Fruit fly (Drosophila melanogaster): ENCODE data around the gene SelR.

SelR gene

DNA sequence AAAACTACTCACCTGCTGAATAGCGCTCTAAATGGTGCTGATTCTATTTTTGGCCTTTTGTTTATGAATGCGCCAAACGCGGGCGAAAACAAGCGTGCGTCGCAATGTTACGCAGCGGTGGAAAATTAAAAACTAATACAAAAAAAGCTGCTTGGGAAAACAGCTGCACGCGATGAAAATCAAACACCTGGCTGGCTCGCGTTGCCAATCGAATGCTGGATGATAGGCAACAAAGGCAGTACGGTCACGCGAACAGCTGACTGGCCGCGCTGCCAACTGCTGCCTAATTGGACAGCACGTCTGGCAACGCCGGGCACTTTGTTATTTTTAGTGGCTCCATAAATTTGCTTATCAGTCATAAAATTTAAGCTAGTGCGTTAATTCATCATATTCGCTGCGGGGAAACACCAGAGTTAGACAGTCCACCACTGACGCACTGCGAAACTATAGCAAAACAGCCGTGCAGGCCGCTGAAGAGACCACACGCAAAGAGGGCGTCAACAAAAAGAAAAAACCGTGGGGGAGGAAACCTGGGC is at the start of gene SelR, which contains the start of gene Tsp86D:
Gene SelR, minus strand, starts transcription at position 216 of the 536 bp plus-strand sequence.
Gene Tsp86D, plus strand, starts transcription at position 282 of the 536 bp plus-strand sequence.
- peak in 1 of 2 experiments; percentile 14 for TF ChIP-seq ss (GFP tag; optimal IDR thresholded peaks at IDR 0.05)
- peak; percentile 31 for TF ChIP-seq net (GFP tag; optimal IDR thresholded peaks at IDR 0.05)
- no peak for TF ChIP-seq CG6808 (GFP tag; optimal IDR thresholded peaks at IDR 0.05)
- TF ChIP-seq CG15336 (GFP tag; IDR thresholded peaks at IDR 0.05) = peak; percentile 9; the same call in 1 of the 2 replicates
- peak; percentile 10 for TF ChIP-seq esn (GFP tag; optimal IDR thresholded peaks at IDR 0.05)
- 0 out of 3 replicates have a peak, but pooled peaks have one; percentile 6 for TF ChIP-seq eg (GFP tag; IDR thresholded peaks at IDR 0.05)
- TF ChIP-seq Sox14 (GFP tag; optimal IDR thresholded peaks at IDR 0.05) = peak; percentile 58
- no peak for TF ChIP-seq CG11762 (GFP tag; optimal IDR thresholded peaks at IDR 0.05; ENCODE audit: insufficient read depth)
- no peak for TF ChIP-seq fd59A (GFP tag; optimal IDR thresholded peaks at IDR 0.05)
- TF ChIP-seq fkh (GFP tag; optimal IDR thresholded peaks at IDR 0.05) = peak; percentile 63
- TF ChIP-seq achi (GFP tag; optimal IDR thresholded peaks at IDR 0.05) = no peak

DNA sequence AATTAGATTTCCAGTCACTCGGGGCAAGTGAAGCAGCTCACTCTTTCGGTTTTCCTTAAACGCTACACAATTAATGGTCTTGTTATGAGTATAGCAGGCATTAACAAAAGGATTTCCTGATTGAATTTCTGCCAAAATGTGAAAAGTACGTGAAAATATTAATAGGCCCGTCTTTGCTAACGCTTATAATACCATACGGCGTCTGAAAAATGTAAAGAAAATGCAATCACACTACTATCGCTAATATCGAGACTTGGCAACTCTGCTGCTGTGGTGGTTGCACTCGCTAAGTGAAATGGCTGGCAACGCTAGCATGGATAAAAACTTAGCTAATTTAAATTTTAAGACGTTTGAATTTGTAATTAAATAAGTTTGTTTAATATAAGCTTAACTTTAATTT is 24.9 kb upstream of the SelR start, which contains the start of gene CG6621:
Gene CG6621, minus strand, starts transcription at position 205 of the 400 bp plus-strand sequence.
- TF ChIP-seq Ets96B (tag; optimal IDR thresholded peaks at IDR 0.05) (no peak), CG31627 (GFP tag; optimal IDR thresholded peaks at IDR 0.05) (peak; percentile 15)

DNA sequence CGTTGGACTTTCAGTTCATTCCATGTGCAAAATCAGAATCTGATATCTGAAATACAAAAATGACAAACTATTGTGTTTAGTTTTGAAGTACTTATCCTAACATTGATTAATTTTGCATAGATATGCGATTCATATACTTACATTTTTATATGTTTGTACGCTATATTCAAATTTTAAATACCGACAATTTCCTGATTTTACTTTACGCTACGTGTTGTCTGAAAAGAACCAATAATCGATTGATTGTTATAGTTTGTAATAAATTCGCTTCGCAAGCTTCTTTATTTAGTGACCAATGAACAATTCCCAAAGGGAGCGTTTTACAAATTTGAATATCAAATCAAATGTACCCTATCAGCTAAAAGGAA is 21.1 kb upstream of the SelR start, which contains the start of gene Ak3:
Gene Ak3, minus strand, starts transcription at position 69 of the 368 bp plus-strand sequence.
- TF ChIP-seq CG7368 (GFP tag; optimal IDR thresholded peaks at IDR 0.05) = no peak
- no peak for TF ChIP-seq CG10631 (GFP tag; optimal IDR thresholded peaks at IDR 0.05)

- TF ChIP-seq cyc (GFP tag; optimal IDR thresholded peaks at IDR 0.05) (peak; percentile 38), Met (GFP tag; optimal IDR thresholded peaks at IDR 0.05) (peak; percentile 29), spab (GFP tag; optimal IDR thresholded peaks at IDR 0.05) (peak; percentile 81), CG4318 (GFP tag; optimal IDR thresholded peaks at IDR 0.05) (no peak), CG16779 (tag; optimal IDR thresholded peaks at IDR 0.05) (peak; percentile 73), CG11294 (GFP tag; IDR thresholded peaks at IDR 0.05) (no peak), Lpt (GFP tag; optimal IDR thresholded peaks at IDR 0.05) (peak; percentile 31), CG8119 (GFP tag; IDR thresholded peaks at IDR 0.05) (peak; percentile 63; the same call in 2 of the 3 replicates), CG7368 (GFP tag; optimal IDR thresholded peaks at IDR 0.05) (peak; percentile 31), CG8632 (GFP tag; optimal IDR thresholded peaks at IDR 0.05) (no peak), CG10631 (GFP tag; optimal IDR thresholded peaks at IDR 0.05) (peak; percentile 35), Eip78C (GFP tag) (peak; percentile 75), CG34406 (GFP tag; optimal IDR thresholded peaks at IDR 0.05) (no peak), Sox102F (GFP tag; optimal IDR thresholded peaks at IDR 0.05) (peak; percentile 14), Ets96B (tag; optimal IDR thresholded peaks at IDR 0.05) (peak; percentile 25), Hr4 (GFP tag; optimal IDR thresholded peaks at IDR 0.05) (peak; percentile 34), CG11762 (GFP tag; optimal IDR thresholded peaks at IDR 0.05; ENCODE audit: insufficient read depth) (peak; percentile 62), CG3919 (GFP tag; optimal IDR thresholded peaks at IDR 0.05) (peak; percentile 38), CG10669 (GFP tag; optimal IDR thresholded peaks at IDR 0.05) (peak; percentile 47), salr (GFP tag; optimal IDR thresholded peaks at IDR 0.05) (peak; percentile 24 to 50), CG9139 (GFP tag; optimal IDR thresholded peaks at IDR 0.05) (peak; percentile 96), CG6854 (GFP tag; optimal IDR thresholded peaks at IDR 0.05) (peak; percentile 57), dac (GFP tag; optimal IDR thresholded peaks at IDR 0.05) (no peak), net (GFP tag; optimal IDR thresholded peaks at IDR 0.05) (peak; percentile 52), CG31627 (GFP tag; optimal IDR thresholded peaks at IDR 0.05) (peak; percentile 3), acj6 (GFP tag; optimal IDR thresholded peaks at IDR 0.05) (no peak), pdm3 (GFP tag; optimal IDR thresholded peaks at IDR 0.05) (peak; percentile 17), ss (GFP tag; optimal IDR thresholded peaks at IDR 0.05) (peak; percentile 97 to 98), CG11902 (GFP tag; optimal IDR thresholded peaks at IDR 0.05) (no peak), CG6163 (GFP tag; IDR thresholded peaks at IDR 0.05) (peak; percentile 80), Ets21C (GFP tag; optimal IDR thresholded peaks at IDR 0.05) (no peak), Hr39 (GFP tag; optimal IDR thresholded peaks at IDR 0.05) (peak; percentile 19), Sox14 (GFP tag; optimal IDR thresholded peaks at IDR 0.05) (peak; percentile 64), esn (GFP tag; optimal IDR thresholded peaks at IDR 0.05) (no peak), CG15336 (GFP tag; IDR thresholded peaks at IDR 0.05) (peak; percentile 57)
Measured at dm6 chr3R:10888633-10889519, 20.4 kb upstream of the SelR start.

Data from whole organism, prepupa.